Fruit fly (Drosophila melanogaster) whole organism, embryonic: Measurements from ENCODE around the gene WASp.

ENCODE experiments used
- Antp ChIP-seq: fragments of 200-800 bp; sonication (Bioruptor generic); optimal IDR thresholded peaks from 3 replicates; lab custom pipeline; 2016; ENCODE audit warnings: missing biosample characterization, missing genetic modification characterization
- Bgb ChIP-seq: fragments of 200-800 bp; sonication (Bioruptor generic); IDR thresholded peaks from 2 replicates; pipeline ENCODE4 v1.3.6; 2022; ENCODE audit warnings: missing biosample characterization, missing genetic modification characterization; ENCODE audit not compliant: partially characterized antibody
- CG10147 ChIP-seq: fragments of 200-800 bp; sonication (Bioruptor generic); optimal IDR thresholded peaks from 2 replicates; lab custom pipeline; 2019; ENCODE audit warnings: missing biosample characterization, mild to moderate bottlenecking, missing genetic modification characterization, moderate library complexity
- CG10274 ChIP-seq: fragments of 200-800 bp; sonication (Bioruptor generic); optimal IDR thresholded peaks from 3 replicates; lab custom pipeline; 2017; ENCODE audit warnings: missing biosample characterization, mild to moderate bottlenecking, missing genetic modification characterization
- CG10565 ChIP-seq: fragments of 200-800 bp; sonication (Bioruptor generic); optimal IDR thresholded peaks from 3 replicates; lab custom pipeline; 2016; ENCODE audit warnings: missing biosample characterization, mild to moderate bottlenecking, missing genetic modification characterization
- CG11085 ChIP-seq: fragments of 200-800 bp; sonication (Bioruptor generic); IDR thresholded peaks from 2 replicates; pipeline ENCODE4 v1.3.6; 2022; ENCODE audit warnings: missing biosample characterization, missing genetic modification characterization
- CG12071 ChIP-seq: fragments of 200-800 bp; sonication (Bioruptor generic); optimal IDR thresholded peaks from 3 replicates; lab custom pipeline; 2018; ENCODE audit warnings: missing biosample characterization, mild to moderate bottlenecking, missing genetic modification characterization
- CG14667 ChIP-seq: fragments of 200-800 bp; sonication (Bioruptor generic); IDR thresholded peaks from 2 replicates; pipeline ENCODE4 v1.3.6; 2022; ENCODE audit warnings: missing biosample characterization, missing genetic modification characterization
- CG14860 ChIP-seq: fragments of 200-800 bp; sonication (Bioruptor generic); IDR thresholded peaks from 3 replicates; pipeline ENCODE4 v1.3.6; 2022; ENCODE audit warnings: missing biosample characterization, missing genetic modification characterization; ENCODE audit not compliant: partially characterized antibody
- CG17359 ChIP-seq: fragments of 200-800 bp; sonication (Bioruptor generic); optimal IDR thresholded peaks from 3 replicates; lab custom pipeline; 2018; ENCODE audit warnings: missing biosample characterization, mild to moderate bottlenecking, missing genetic modification characterization, moderate library complexity
- CG2202 ChIP-seq: fragments of 200-800 bp; sonication (Bioruptor generic); optimal IDR thresholded peaks from 2 replicates; lab custom pipeline; 2018; ENCODE audit warnings: missing biosample characterization, mild to moderate bottlenecking, missing genetic modification characterization
- CG2889 ChIP-seq: fragments of 200-800 bp; sonication (Bioruptor generic); IDR thresholded peaks from 3 replicates; pipeline ENCODE4 v1.3.6; 2022; ENCODE audit warnings: missing biosample characterization, missing genetic modification characterization
- CG31441 ChIP-seq: fragments of 200-800 bp; sonication (Bioruptor generic); IDR thresholded peaks from 2 replicates; pipeline ENCODE4 v1.3.6; 2022; ENCODE audit warnings: missing biosample characterization, missing genetic modification characterization
- CG3163 ChIP-seq: fragments of 200-800 bp; sonication (Bioruptor generic); optimal IDR thresholded peaks from 3 replicates; lab custom pipeline; 2016; ENCODE audit warnings: missing biosample characterization, missing genetic modification characterization
- CG3847 ChIP-seq: fragments of 200-800 bp; sonication (Bioruptor generic); IDR thresholded peaks from 2 replicates; pipeline ENCODE4 v1.3.6; 2022; ENCODE audit warnings: missing biosample characterization, missing genetic modification characterization
- CG42726 ChIP-seq: fragments of 200-800 bp; sonication (Bioruptor generic); IDR thresholded peaks from 2 replicates; pipeline ENCODE4 v1.3.6; 2022; ENCODE audit warnings: missing biosample characterization, missing genetic modification characterization; ENCODE audit not compliant: partially characterized antibody
- CG4854 ChIP-seq: fragments of 200-800 bp; sonication (Bioruptor generic); optimal IDR thresholded peaks from 2 replicates; lab custom pipeline; 2016; ENCODE audit warnings: missing biosample characterization, missing genetic modification characterization, inconsistent platforms
- CG5953 ChIP-seq: fragments of 200-800 bp; sonication (Bioruptor generic); IDR thresholded peaks from 2 replicates; pipeline ENCODE4 v1.3.6; 2022; ENCODE audit warnings: missing biosample characterization, missing genetic modification characterization
- CG6654 ChIP-seq: fragments of 200-800 bp; sonication (Bioruptor generic); optimal IDR thresholded peaks from 2 replicates; lab custom pipeline; 2017; ENCODE audit warnings: missing biosample characterization, mild to moderate bottlenecking, missing genetic modification characterization
- CG7357 ChIP-seq: fragments of 200-800 bp; sonication (Bioruptor generic); IDR thresholded peaks from 3 replicates; pipeline ENCODE4 v1.3.6; 2022; ENCODE audit warnings: missing biosample characterization, missing genetic modification characterization
- CG7987 ChIP-seq: fragments of 200-800 bp; sonication (Bioruptor generic); optimal IDR thresholded peaks from 2 replicates; lab custom pipeline; 2018; ENCODE audit warnings: missing biosample characterization, mild to moderate bottlenecking, missing genetic modification characterization, moderate library complexity
- CG8281 ChIP-seq: fragments of 200-800 bp; sonication (Bioruptor generic); optimal IDR thresholded peaks from 2 replicates; lab custom pipeline; 2018; ENCODE audit warnings: missing biosample characterization, mild to moderate bottlenecking, missing genetic modification characterization, moderate library complexity
- CG8290 ChIP-seq, 3 experiments: fragments of 200-800 bp; sonication (Bioruptor generic); optimal IDR thresholded peaks; 2 replicates each; lab custom pipeline; 2016 to 2019; ENCODE audit warnings: missing biosample characterization in 3 of 3, missing genetic modification characterization in 3 of 3, mild to moderate bottlenecking in 2 of 3, moderate library complexity in 1 of 3
- CG9215 ChIP-seq: fragments of 200-800 bp; sonication (Bioruptor generic); IDR thresholded peaks from 2 replicates; pipeline ENCODE4 v1.3.6; 2022; ENCODE audit warnings: missing biosample characterization, missing genetic modification characterization
- CkIIα-i1 ChIP-seq: fragments of 200-800 bp; sonication (Bioruptor generic); IDR thresholded peaks from 2 replicates; pipeline ENCODE4 v1.3.6; 2022; ENCODE audit warnings: missing biosample characterization, missing genetic modification characterization
- CoRest ChIP-seq: fragments of 200-800 bp; sonication (Bioruptor generic); optimal IDR thresholded peaks from 3 replicates; lab custom pipeline; 2018; ENCODE audit warnings: missing biosample characterization, mild to moderate bottlenecking, missing genetic modification characterization, moderate library complexity
- Deaf1 ChIP-seq: fragments of 200-800 bp; optimal IDR thresholded peaks from 3 replicates; lab custom pipeline; 2019; ENCODE audit warnings: missing biosample characterization, mild to moderate bottlenecking, missing genetic modification characterization, moderate library complexity
- Dek ChIP-seq: fragments of 200-800 bp; sonication (Bioruptor generic); optimal IDR thresholded peaks from 3 replicates; lab custom pipeline; 2019; ENCODE audit warnings: missing biosample characterization, mild to moderate bottlenecking, missing genetic modification characterization, moderate library complexity
- Dref ChIP-seq: fragments of 200-800 bp; sonication (Bioruptor generic); IDR thresholded peaks from 2 replicates; pipeline ENCODE4 v1.3.6; 2022; ENCODE audit warnings: missing biosample characterization, missing genetic modification characterization
- Eip74EF ChIP-seq, 2 experiments: fragments of 200-800 bp in 1 of 2; fragments of >200 bp in 1 of 2; sonication (Bioruptor generic) in 1 of 2; optimal IDR thresholded peaks; 2 replicates each; lab custom pipeline; 2017 to 2019; ENCODE audit warnings: missing biosample characterization in 2 of 2, missing genetic modification characterization in 2 of 2, mild to moderate bottlenecking in 1 of 2, moderate library complexity in 1 of 2
- HLH4C ChIP-seq: fragments of 200-800 bp; sonication (Bioruptor generic); IDR thresholded peaks from 3 replicates; pipeline ENCODE4 v1.3.6; 2022; ENCODE audit warnings: missing biosample characterization, missing genetic modification characterization; ENCODE audit not compliant: partially characterized antibody
- Nf-YA ChIP-seq: fragments of 200-800 bp; sonication (Bioruptor generic); IDR thresholded peaks from 2 replicates; pipeline ENCODE4 v1.3.6; 2022; ENCODE audit warnings: missing biosample characterization, missing genetic modification characterization
- Opbp ChIP-seq: fragments of 200-800 bp; sonication (Bioruptor generic); IDR thresholded peaks from 3 replicates; pipeline ENCODE4 v1.3.6; 2022; ENCODE audit warnings: missing biosample characterization, missing genetic modification characterization; ENCODE audit not compliant: partially characterized antibody
- bowl ChIP-seq: fragments of 200-800 bp; sonication (Bioruptor generic); IDR thresholded peaks from 2 replicates; pipeline ENCODE4 v1.3.6; 2022; ENCODE audit warnings: missing biosample characterization, missing genetic modification characterization
- br ChIP-seq: fragments of >200 bp; optimal IDR thresholded peaks from 2 replicates; lab custom pipeline; 2017
- cas ChIP-seq: fragments of 200-800 bp; sonication (Bioruptor generic); IDR thresholded peaks from 2 replicates; pipeline ENCODE4 v1.3.6; 2022; ENCODE audit warnings: missing biosample characterization, missing genetic modification characterization
- cwo ChIP-seq: fragments of 200-800 bp; sonication (Bioruptor generic); optimal IDR thresholded peaks from 3 replicates; lab custom pipeline; 2017; ENCODE audit warnings: missing biosample characterization, missing genetic modification characterization, mild to moderate bottlenecking, moderate library complexity, missing genetic modification reagents
- eyg ChIP-seq: fragments of 200-800 bp; sonication (Bioruptor generic); optimal IDR thresholded peaks from 3 replicates; lab custom pipeline; 2016; ENCODE audit warnings: missing biosample characterization, missing genetic modification characterization
- nau ChIP-seq: fragments of 200-800 bp; sonication (Bioruptor generic); optimal IDR thresholded peaks from 3 replicates; lab custom pipeline; 2017; ENCODE audit warnings: missing biosample characterization, mild to moderate bottlenecking, missing genetic modification characterization, missing genetic modification reagents
- odd ChIP-seq: fragments of 200-800 bp; sonication (Bioruptor generic); optimal IDR thresholded peaks from 2 replicates; lab custom pipeline; 2017; ENCODE audit warnings: missing biosample characterization, mild to moderate bottlenecking, missing genetic modification characterization
- pb ChIP-seq: fragments of 200-800 bp; sonication (Bioruptor generic); optimal IDR thresholded peaks from 3 replicates; lab custom pipeline; 2016; ENCODE audit warnings: missing biosample characterization, missing genetic modification characterization
- pum ChIP-seq: fragments of 200-800 bp; sonication (Bioruptor generic); optimal IDR thresholded peaks from 2 replicates; lab custom pipeline; 2016; ENCODE audit warnings: missing biosample characterization, missing genetic modification characterization
- rib ChIP-seq: fragments of 200-800 bp; sonication (Bioruptor generic); IDR thresholded peaks from 2 replicates; pipeline ENCODE4 v1.3.6; 2022; ENCODE audit warnings: missing biosample characterization, missing genetic modification characterization
- scrt ChIP-seq: fragments of 200-800 bp; sonication (Bioruptor generic); optimal IDR thresholded peaks from 2 replicates; lab custom pipeline; 2018; ENCODE audit warnings: missing biosample characterization, mild to moderate bottlenecking, missing genetic modification characterization, moderate library complexity
- ttk ChIP-seq: fragments of 200-800 bp; sonication (Bioruptor generic); IDR thresholded peaks from 2 replicates; pipeline ENCODE4 v2.1.2; 2022; ENCODE audit warnings: missing biosample characterization, missing genetic modification characterization
- usp ChIP-seq: fragments of >200 bp; optimal IDR thresholded peaks from 2 replicates; lab custom pipeline; 2017; ENCODE audit warnings: missing biosample characterization, missing genetic modification characterization
- wek ChIP-seq: fragments of 200-800 bp; sonication (Bioruptor generic); optimal IDR thresholded peaks from 3 replicates; lab custom pipeline; 2018; ENCODE audit warnings: missing biosample characterization, mild to moderate bottlenecking, missing genetic modification characterization, moderate library complexity
- zfh1 ChIP-seq: fragments of 200-800 bp; sonication (Bioruptor generic); IDR thresholded peaks from 3 replicates; pipeline ENCODE4 v1.3.6; 2022; ENCODE audit warnings: missing biosample characterization, missing genetic modification characterization

WASp gene

DNA sequence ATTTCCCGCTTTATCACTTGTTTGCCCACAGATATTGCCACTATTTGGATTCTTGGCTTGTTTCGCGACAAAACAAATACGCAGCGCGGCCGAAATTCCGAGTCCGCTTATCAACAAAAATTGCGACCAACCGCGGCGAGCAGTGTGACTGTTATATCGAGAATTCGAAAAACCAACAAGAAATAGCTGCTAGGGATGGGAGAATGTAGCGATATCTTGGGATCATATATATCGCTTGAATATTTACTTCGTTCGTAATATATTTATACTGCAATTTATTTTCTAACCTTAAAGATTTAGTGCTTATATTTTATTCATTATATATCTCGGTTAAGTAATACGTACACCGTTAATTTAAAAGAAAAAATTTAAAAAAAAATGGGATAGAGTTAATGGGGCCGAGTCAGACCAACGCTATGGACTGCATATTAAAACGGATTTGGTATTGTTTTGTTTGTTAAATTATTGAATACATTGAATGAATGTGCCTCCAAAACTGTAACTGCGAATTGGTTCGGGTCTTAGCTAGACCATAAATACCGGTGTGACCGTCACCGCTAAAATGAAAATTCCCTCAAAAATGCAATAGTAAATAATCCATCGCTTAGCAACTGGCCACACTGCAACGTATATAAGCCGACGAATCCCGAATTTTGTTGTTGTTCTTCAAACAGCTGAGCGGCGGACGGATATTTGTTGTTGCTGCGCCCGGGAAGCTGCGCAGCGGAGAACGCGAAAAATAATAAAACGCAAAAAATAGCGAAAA is 13.0 kb upstream of the WASp start, which contains the start of the genes Apc and spg:
Gene Apc (minus strand): TSS at position 138 of the 766 bp plus-strand sequence.
Gene spg (plus strand): TSS at position 660 of the 766 bp plus-strand sequence.
- TF ChIP-seq rib (GFP tag; lab: Robert Waterston, UW) (peak; percentile 78), Antp (no peak), CG10274 (GFP tag; lab: Kevin White, UChicago) (no peak), CG3847 (GFP tag; lab: Robert Waterston, UW) (peak; percentile 71), Dref (GFP tag; lab: Robert Waterston, UW) (no peak; the same call in 1 of the 2 replicates), odd (peak; percentile 50), pb (GFP tag; lab: Kevin White, UChicago) (no peak), ttk (GFP tag; lab: Robert Waterston, UW) (peak; percentile 29; the same call in 1 of the 2 replicates), scrt (peak; percentile 31), pum (GFP tag; lab: Kevin White, UChicago) (no peak), zfh1 (GFP tag; lab: Robert Waterston, UW) (peak; percentile 42; the same call in 1 of the 3 replicates), CG9215 (no peak), CG8281 (tag; lab: Kevin White, UChicago) (no peak), nau (GFP tag; lab: Kevin White, UChicago) (peak; percentile 40), CG17359 (tag; lab: Kevin White, UChicago) (peak; percentile 10), CG12071 (peak; percentile 71), Deaf1 (tag; lab: Kevin White, UChicago) (peak; percentile 30), CG5953 (GFP tag; lab: Robert Waterston, UW) (no peak), CG7357 (GFP tag; lab: Robert Waterston, UW) (no peak), CG10565 (GFP tag; lab: Kevin White, UChicago) (no peak), Opbp (GFP tag; lab: Robert Waterston, UW) (peak; percentile 70), br (lab: Kevin White, UChicago) (no peak), CG2202 (peak; percentile 50), wek (GFP tag; lab: Kevin White, UChicago) (peak; percentile 79), cas (GFP tag; lab: Robert Waterston, UW) (no peak), usp (GFP tag; lab: Kevin White, UChicago) (no peak), CG42726 (GFP tag; lab: Robert Waterston, UW) (peak; percentile 69), HLH4C (GFP tag; lab: Robert Waterston, UW) (peak; percentile 72), CG8290 (GFP tag; optimal IDR thresholded peaks at IDR 0.05; lab: Kevin White, UChicago) (no peak), CG8290 (tag; optimal IDR thresholded peaks at IDR 0.05; lab: Kevin White, UChicago) (peak in 1 of 2 experiments; percentile 89), Nf-YA (0 out of 2 replicates have a peak, but pooled peaks have one; percentile 19), CG14667 (GFP tag; lab: Robert Waterston, UW) (no peak), cwo (GFP tag; lab: Kevin White, UChicago) (no peak), eyg (GFP tag; lab: Kevin White, UChicago) (peak; percentile 20), CoRest (peak; percentile 51), CG10147 (GFP tag; lab: Kevin White, UChicago) (peak; percentile 29), Dek (tag; lab: Kevin White, UChicago) (peak; percentile 50), CG31441 (GFP tag; lab: Robert Waterston, UW) (peak; percentile 36), CG2889 (GFP tag; lab: Robert Waterston, UW) (no peak), Eip74EF (GFP tag; optimal IDR thresholded peaks at IDR 0.05; lab: Kevin White, UChicago) (peak in 1 of 2 experiments; percentile 8), Bgb (GFP tag; lab: Robert Waterston, UW) (peak; percentile 65), CG6654 (GFP tag; lab: Kevin White, UChicago) (peak; percentile 99), CG3163 (GFP tag; lab: Kevin White, UChicago) (peak; percentile 36), CG14860 (GFP tag; lab: Robert Waterston, UW) (peak; percentile 53; the same call in 2 of the 3 replicates), CG7987 (peak; percentile 76), CkIIα-i1 (GFP tag; lab: Robert Waterston, UW) (no peak), CG4854 (GFP tag; lab: Kevin White, UChicago) (no peak), bowl (no peak; the same call in 1 of the 2 replicates), CG11085 (GFP tag; lab: Robert Waterston, UW) (no peak)
